Fruit fly (Drosophila melanogaster): ENCODE measurements around the gene CG34280.
A peak's percentile ranks its signal among the peaks of the same experiment; 100 is the strongest.

CG34280 gene

dm6 chr3R:17406411-17406810 is 2.9 kb upstream of the CG34280 start, which contains the start of the genes CG42824 and CG42798:
Gene CG42824 (minus strand): TSS chr3R:17406511.
Gene CG42798 (plus strand): TSS chr3R:17406678.
- no peak for TF ChIP-seq CG2199 (GFP tag; IDR thresholded peaks at IDR 0.05)

- TF ChIP-seq CG7556 (GFP tag; optimal IDR thresholded peaks at IDR 0.05), result no peak
- no peak for TF ChIP-seq exex (tag; optimal IDR thresholded peaks at IDR 0.05)
- TF ChIP-seq phol (tag; optimal IDR thresholded peaks at IDR 0.05), result no peak
- no peak for TF ChIP-seq slbo (GFP tag; IDR thresholded peaks at IDR 0.05)
- no peak for TF ChIP-seq Hr51 (GFP tag; optimal IDR thresholded peaks at IDR 0.05)
- no peak for TF ChIP-seq Nf-YA (GFP tag; IDR thresholded peaks at IDR 0.05)
- TF ChIP-seq en (GFP tag; optimal IDR thresholded peaks at IDR 0.05), result no peak
- no peak for TF ChIP-seq CG3838 (GFP tag; optimal IDR thresholded peaks at IDR 0.05)
- TF ChIP-seq Atf-2 (GFP tag; optimal IDR thresholded peaks at IDR 0.05), result no peak
Measured at dm6 chr3R:17405009-17405408, 1.5 kb upstream of the CG34280 start, which contains the start of gene CG42823. Gene CG42823 (minus strand): TSS chr3R:17405109.

dm6 chr3R:17404155-17404554 is 637 bp upstream of the CG34280 start:
- TF ChIP-seq Ptx1 (GFP tag; IDR thresholded peaks at IDR 0.05) (no peak), Med (GFP tag) (peak; percentile 33), psq (GFP tag; optimal IDR thresholded peaks at IDR 0.05) (no peak), lbe (GFP tag; optimal IDR thresholded peaks at IDR 0.05) (peak; percentile 75), CG10267 (tag; optimal IDR thresholded peaks at IDR 0.05) (no peak), trh (GFP tag; optimal IDR thresholded peaks at IDR 0.05) (no peak), Kr (GFP tag; optimal IDR thresholded peaks at IDR 0.05) (no peak), CG15269 (tag; optimal IDR thresholded peaks at IDR 0.05) (no peak), CG2120 (GFP tag; optimal IDR thresholded peaks at IDR 0.05) (peak; percentile 32), CG2678 (tag; optimal IDR thresholded peaks at IDR 0.05) (peak; percentile 6), B-H1 (GFP tag; IDR thresholded peaks at IDR 0.05) (no peak), hkb (optimal IDR thresholded peaks at IDR 0.05) (no peak), hkb (GFP tag; IDR thresholded peaks at IDR 0.05) (no peak), CG10543 (GFP tag; optimal IDR thresholded peaks at IDR 0.05) (no peak), trem (tag; optimal IDR thresholded peaks at IDR 0.05) (no peak), CG14965 (GFP tag; optimal IDR thresholded peaks at IDR 0.05; ENCODE audit: borderline replicate concordance) (no peak), sens (GFP tag) (peak; percentile 15), grn (GFP tag; optimal IDR thresholded peaks at IDR 0.05) (no peak), nau (GFP tag; optimal IDR thresholded peaks at IDR 0.05) (no peak), pnt (GFP tag; optimal IDR thresholded peaks at IDR 0.05) (no peak), bigmax (GFP tag; optimal IDR thresholded peaks at IDR 0.05) (no peak), Atf3 (GFP tag; optimal IDR thresholded peaks at IDR 0.05) (no peak), CG18619 (GFP tag; optimal IDR thresholded peaks at IDR 0.05) (no peak), ftz-f1 (GFP tag; optimal IDR thresholded peaks at IDR 0.05) (no peak), CG17186 (GFP tag; optimal IDR thresholded peaks at IDR 0.05) (no peak), fd3F (GFP tag; optimal IDR thresholded peaks at IDR 0.05) (no peak), CG6175 (GFP tag; IDR thresholded peaks at IDR 0.05) (no peak), ind (GFP tag; optimal IDR thresholded peaks at IDR 0.05) (no peak), Hmr (GFP tag; optimal IDR thresholded peaks at IDR 0.05) (peak; percentile 66)
